Worm (Caenorhabditis elegans): ENCODE results near the gene F36A4.2.

ce11 chrIV:4301202-4301601 is 30.2 kb downstream of the F36A4.2 start, which contains the start of gene lgc-22:
- TF ChIP-seq fkh-10 (GFP tag; optimal IDR thresholded peaks at IDR 0.05), result no peak
- no peak for TF ChIP-seq ama-1 (optimal IDR thresholded peaks at IDR 0.05)
- TF ChIP-seq pha-4 (tag; optimal IDR thresholded peaks at IDR 0.05), result no peak
- no peak for TF ChIP-seq pax-1 (tag; optimal IDR thresholded peaks at IDR 0.05)
- no peak for TF ChIP-seq syd-9 (tag; optimal IDR thresholded peaks at IDR 0.05)
- TF ChIP-seq nfya-1 (tag; optimal IDR thresholded peaks at IDR 0.05), result no peak
- TF ChIP-seq ceh-18 (tag; optimal IDR thresholded peaks at IDR 0.05), result no peak
- TF ChIP-seq ahr-1 (tag; optimal IDR thresholded peaks at IDR 0.05), result no peak
- no peak for TF ChIP-seq ceh-6 (GFP tag; optimal IDR thresholded peaks at IDR 0.05)
- no peak for TF ChIP-seq sdc-2 (tag; optimal IDR thresholded peaks at IDR 0.05)
- TF ChIP-seq rnt-1 (tag; optimal IDR thresholded peaks at IDR 0.05), result no peak

Data from whole organism, late embryonic.